Fruit fly (Drosophila melanogaster) whole organism, embryonic: ENCODE data around the gene lin-28.

Experiments
- Antp ChIP-seq: fragments of 200-800 bp; sonication (Bioruptor generic); optimal IDR thresholded peaks from 3 replicates; lab custom pipeline; 2016; ENCODE audit warnings: missing biosample characterization, missing genetic modification characterization
- Atf6 ChIP-seq: fragments of 200-800 bp; sonication (Bioruptor generic); IDR thresholded peaks from 2 replicates; pipeline ENCODE4 v1.3.6; 2022; ENCODE audit warnings: missing biosample characterization, missing genetic modification characterization
- CG11085 ChIP-seq: fragments of 200-800 bp; sonication (Bioruptor generic); IDR thresholded peaks from 2 replicates; pipeline ENCODE4 v1.3.6; 2022; ENCODE audit warnings: missing biosample characterization, missing genetic modification characterization
- CG11247 ChIP-seq: fragments of 200-800 bp; sonication (Bioruptor generic); IDR thresholded peaks from 2 replicates; pipeline ENCODE4 v1.3.6; 2022; ENCODE audit warnings: missing biosample characterization, missing genetic modification characterization
- CG11504 ChIP-seq: fragments of 200-800 bp; sonication (Bioruptor generic); optimal IDR thresholded peaks from 3 replicates; lab custom pipeline; 2019; ENCODE audit warnings: missing biosample characterization, mild to moderate bottlenecking, missing genetic modification characterization, moderate library complexity
- CG12219 ChIP-seq: fragments of 200-800 bp; sonication (Bioruptor generic); optimal IDR thresholded peaks from 3 replicates; lab custom pipeline; 2018; ENCODE audit warnings: missing biosample characterization, mild to moderate bottlenecking, missing genetic modification characterization
- CG13424 ChIP-seq: fragments of 200-800 bp; sonication (Bioruptor generic); optimal IDR thresholded peaks from 2 replicates; lab custom pipeline; 2019; ENCODE audit warnings: missing biosample characterization, mild to moderate bottlenecking, missing genetic modification characterization, moderate library complexity
- CG14014 ChIP-seq: fragments of 200-800 bp; sonication (Bioruptor generic); IDR thresholded peaks from 2 replicates; pipeline ENCODE4 v1.3.6; 2022; ENCODE audit warnings: missing biosample characterization, missing genetic modification characterization
- CG14667 ChIP-seq: fragments of 200-800 bp; sonication (Bioruptor generic); IDR thresholded peaks from 2 replicates; pipeline ENCODE4 v1.3.6; 2022; ENCODE audit warnings: missing biosample characterization, missing genetic modification characterization
- CG16815 ChIP-seq: fragments of 200-800 bp; sonication (Bioruptor generic); optimal IDR thresholded peaks from 3 replicates; lab custom pipeline; 2017; ENCODE audit warnings: missing biosample characterization, mild to moderate bottlenecking, missing genetic modification characterization
- CG18011 ChIP-seq: fragments of 200-800 bp; sonication (Bioruptor generic); optimal IDR thresholded peaks from 2 replicates; lab custom pipeline; 2017; ENCODE audit warnings: missing biosample characterization, missing genetic modification characterization, mild to moderate bottlenecking, moderate library complexity, missing genotype
- CG2120 ChIP-seq: fragments of 200-800 bp; sonication (Bioruptor generic); optimal IDR thresholded peaks from 3 replicates; lab custom pipeline; 2016; ENCODE audit warnings: missing biosample characterization, missing genetic modification characterization
- CG30020 ChIP-seq: fragments of 200-800 bp; optimal IDR thresholded peaks from 2 replicates; lab custom pipeline; 2019; ENCODE audit warnings: missing biosample characterization, mild to moderate bottlenecking, missing genetic modification characterization, moderate library complexity
- CG3065 ChIP-seq: fragments of 200-800 bp; sonication (Bioruptor generic); optimal IDR thresholded peaks from 2 replicates; lab custom pipeline; 2016; ENCODE audit warnings: missing biosample characterization, missing genetic modification characterization
- CG31224 ChIP-seq: fragments of 200-800 bp; sonication (Bioruptor generic); IDR thresholded peaks from 2 replicates; pipeline ENCODE4 v1.3.6; 2022; ENCODE audit warnings: missing biosample characterization, missing genetic modification characterization
- CG31365 ChIP-seq: fragments of 200-800 bp; sonication (Bioruptor generic); optimal IDR thresholded peaks from 2 replicates; lab custom pipeline; 2018; ENCODE audit warnings: missing biosample characterization, mild to moderate bottlenecking, missing genetic modification characterization
- CG3163 ChIP-seq: fragments of 200-800 bp; sonication (Bioruptor generic); optimal IDR thresholded peaks from 3 replicates; lab custom pipeline; 2016; ENCODE audit warnings: missing biosample characterization, missing genetic modification characterization
- CG4404 ChIP-seq: fragments of 200-800 bp; sonication (Bioruptor generic); IDR thresholded peaks from 2 replicates; pipeline ENCODE4 v1.3.6; 2022; ENCODE audit warnings: missing biosample characterization, missing genetic modification characterization
- CG4707 ChIP-seq: fragments of 200-800 bp; sonication (Bioruptor generic); optimal IDR thresholded peaks from 2 replicates; lab custom pipeline; 2018; ENCODE audit warnings: missing biosample characterization, mild to moderate bottlenecking, missing genetic modification characterization, moderate library complexity
- CG5245 ChIP-seq: fragments of 200-800 bp; sonication (Bioruptor generic); optimal IDR thresholded peaks from 3 replicates; lab custom pipeline; 2016; ENCODE audit warnings: missing biosample characterization, missing genetic modification characterization
- CG5953 ChIP-seq: fragments of 200-800 bp; sonication (Bioruptor generic); IDR thresholded peaks from 2 replicates; pipeline ENCODE4 v1.3.6; 2022; ENCODE audit warnings: missing biosample characterization, missing genetic modification characterization
- CG6765 ChIP-seq: fragments of 200-800 bp; sonication (Bioruptor generic); optimal IDR thresholded peaks from 3 replicates; lab custom pipeline; 2017; ENCODE audit warnings: missing biosample characterization, mild to moderate bottlenecking, missing genetic modification characterization
- CG8281 ChIP-seq: fragments of 200-800 bp; sonication (Bioruptor generic); optimal IDR thresholded peaks from 2 replicates; lab custom pipeline; 2018; ENCODE audit warnings: missing biosample characterization, mild to moderate bottlenecking, missing genetic modification characterization, moderate library complexity
- Doc3 ChIP-seq: fragments of 200-800 bp; sonication (Bioruptor generic); IDR thresholded peaks from 3 replicates; pipeline ENCODE4 v1.3.6; 2022; ENCODE audit warnings: missing biosample characterization, missing genetic modification characterization; ENCODE audit not compliant: partially characterized antibody
- Dp ChIP-seq: fragments of 200-800 bp; sonication (Bioruptor generic); optimal IDR thresholded peaks from 2 replicates; lab custom pipeline; 2018; ENCODE audit warnings: missing biosample characterization, mild to moderate bottlenecking, missing genetic modification characterization, moderate library complexity
- E2f1 ChIP-seq: fragments of 200-800 bp; sonication (Bioruptor generic); IDR thresholded peaks from 2 replicates; pipeline ENCODE4 v1.3.6; 2022; ENCODE audit warnings: missing biosample characterization, missing genetic modification characterization
- ERR ChIP-seq: fragments of 200-800 bp; sonication (Bioruptor generic); optimal IDR thresholded peaks from 2 replicates; lab custom pipeline; 2016; ENCODE audit warnings: missing biosample characterization, missing genetic modification characterization
- Gug ChIP-seq: fragments of 200-800 bp; sonication (Bioruptor generic); IDR thresholded peaks from 4 replicates; pipeline ENCODE4 v1.3.6; 2022; ENCODE audit warnings: missing biosample characterization, missing genetic modification characterization
- HHEX ChIP-seq: fragments of 200-800 bp; sonication (Bioruptor generic); optimal IDR thresholded peaks from 3 replicates; lab custom pipeline; 2017; ENCODE audit warnings: missing biosample characterization, mild to moderate bottlenecking, missing genetic modification characterization, missing genetic modification reagents
- Hey ChIP-seq: fragments of 200-800 bp; sonication (Bioruptor generic); optimal IDR thresholded peaks from 3 replicates; lab custom pipeline; 2018; ENCODE audit warnings: missing biosample characterization, mild to moderate bottlenecking, missing genetic modification characterization
- Hmx ChIP-seq: fragments of 200-800 bp; sonication (Bioruptor generic); optimal IDR thresholded peaks from 2 replicates; lab custom pipeline; 2016; ENCODE audit warnings: missing biosample characterization, missing genetic modification characterization
- Hr39 ChIP-seq: fragments of >200 bp; optimal IDR thresholded peaks from 2 replicates; lab custom pipeline; 2017
- Hsf ChIP-seq: fragments of 200-800 bp; sonication (Bioruptor generic); optimal IDR thresholded peaks from 3 replicates; lab custom pipeline; 2016; ENCODE audit warnings: missing biosample characterization, missing genetic modification characterization
- Lpt ChIP-seq: fragments of >200 bp; optimal IDR thresholded peaks from 2 replicates; lab custom pipeline; 2018; ENCODE audit warnings: missing biosample characterization, missing genetic modification characterization
- Mrtf ChIP-seq: fragments of 200-800 bp; sonication (Bioruptor generic); IDR thresholded peaks from 3 replicates; pipeline ENCODE4 v1.3.6; 2022; ENCODE audit warnings: missing biosample characterization, missing genetic modification characterization
- Trl ChIP-seq, 3 experiments: fragments of >200 bp in 2 of 3; fragments of 200-800 bp in 1 of 3; sonication (Bioruptor generic) in 1 of 3; optimal IDR thresholded peaks; 2 replicates in 1 of 3; 3 replicates in 2 of 3; lab custom pipeline; 2016 to 2017; ENCODE audit warnings: missing biosample characterization in 1 of 3, missing genetic modification characterization in 1 of 3
- bigmax ChIP-seq: fragments of 200-800 bp; sonication (Bioruptor generic); optimal IDR thresholded peaks from 2 replicates; lab custom pipeline; 2018; ENCODE audit warnings: missing biosample characterization, mild to moderate bottlenecking, missing genetic modification characterization
- chn ChIP-seq: fragments of 200-800 bp; sonication (Bioruptor generic); optimal IDR thresholded peaks from 2 replicates; lab custom pipeline; 2016; ENCODE audit warnings: missing biosample characterization, missing genetic modification characterization
- corto ChIP-seq: fragments of 200-800 bp; sonication (Bioruptor generic); optimal IDR thresholded peaks from 2 replicates; lab custom pipeline; 2016; ENCODE audit warnings: missing biosample characterization, mild to moderate bottlenecking, missing genetic modification characterization, moderate library complexity
- croc ChIP-seq: fragments of 200-800 bp; sonication (Bioruptor generic); conservative IDR thresholded peaks from 3 replicates; pipeline ENCODE4 v1.3.6; 2022; ENCODE audit warnings: missing biosample characterization, missing genetic modification characterization
- disco-r ChIP-seq: fragments of 200-800 bp; sonication (Bioruptor generic); optimal IDR thresholded peaks from 2 replicates; lab custom pipeline; 2016; ENCODE audit warnings: missing biosample characterization, missing genetic modification characterization
- ind ChIP-seq: fragments of 200-800 bp; sonication (Bioruptor generic); optimal IDR thresholded peaks from 3 replicates; lab custom pipeline; 2016; ENCODE audit warnings: missing biosample characterization, missing genetic modification characterization
- insv ChIP-seq, 2 experiments: fragments of 200-800 bp; sonication (Bioruptor generic); optimal IDR thresholded peaks; 3 replicates each; lab custom pipeline; 2016 to 2018; ENCODE audit warnings: missing biosample characterization in 2 of 2, missing genetic modification characterization in 2 of 2
- luna ChIP-seq: fragments of 200-800 bp; sonication (Bioruptor generic); optimal IDR thresholded peaks from 2 replicates; lab custom pipeline; 2016; ENCODE audit warnings: missing biosample characterization, missing genetic modification characterization
- nau ChIP-seq: fragments of 200-800 bp; sonication (Bioruptor generic); optimal IDR thresholded peaks from 3 replicates; lab custom pipeline; 2017; ENCODE audit warnings: missing biosample characterization, mild to moderate bottlenecking, missing genetic modification characterization, missing genetic modification reagents
- phol ChIP-seq: fragments of 200-800 bp; sonication (Bioruptor generic); optimal IDR thresholded peaks from 3 replicates; lab custom pipeline; 2018; ENCODE audit warnings: missing biosample characterization, mild to moderate bottlenecking, missing genetic modification characterization, moderate library complexity
- ranshi ChIP-seq: fragments of 200-800 bp; sonication (Bioruptor generic); IDR thresholded peaks from 2 replicates; pipeline ENCODE4 v1.3.6; 2022; ENCODE audit warnings: missing biosample characterization, missing genetic modification characterization
- salm ChIP-seq: fragments of 200-800 bp; sonication (Bioruptor generic); optimal IDR thresholded peaks from 2 replicates; lab custom pipeline; 2018; ENCODE audit warnings: missing biosample characterization, mild to moderate bottlenecking, missing genetic modification characterization
- ssp ChIP-seq: fragments of 200-800 bp; sonication (Bioruptor generic); IDR thresholded peaks from 2 replicates; pipeline ENCODE4 v1.3.6; 2022; ENCODE audit warnings: missing biosample characterization, missing genetic modification characterization
- tin ChIP-seq: fragments of 200-800 bp; sonication (Bioruptor generic); optimal IDR thresholded peaks from 3 replicates; lab custom pipeline; 2016; ENCODE audit warnings: missing biosample characterization, missing genetic modification characterization
- tll ChIP-seq, 2 experiments: fragments of 200-800 bp in 1 of 2; fragments of >200 bp in 1 of 2; sonication (Bioruptor generic) in 1 of 2; optimal IDR thresholded peaks; 2 replicates each; lab custom pipeline; 2017 to 2019; ENCODE audit warnings: missing biosample characterization in 2 of 2, missing genetic modification characterization in 2 of 2, mild to moderate bottlenecking in 1 of 2, moderate library complexity in 1 of 2
- vnd ChIP-seq: fragments of 200-800 bp; sonication (Bioruptor generic); IDR thresholded peaks from 3 replicates; pipeline ENCODE4 v1.3.6; 2022; ENCODE audit warnings: missing biosample characterization, missing genetic modification characterization; ENCODE audit not compliant: partially characterized antibody

lin-28 gene

DNA sequence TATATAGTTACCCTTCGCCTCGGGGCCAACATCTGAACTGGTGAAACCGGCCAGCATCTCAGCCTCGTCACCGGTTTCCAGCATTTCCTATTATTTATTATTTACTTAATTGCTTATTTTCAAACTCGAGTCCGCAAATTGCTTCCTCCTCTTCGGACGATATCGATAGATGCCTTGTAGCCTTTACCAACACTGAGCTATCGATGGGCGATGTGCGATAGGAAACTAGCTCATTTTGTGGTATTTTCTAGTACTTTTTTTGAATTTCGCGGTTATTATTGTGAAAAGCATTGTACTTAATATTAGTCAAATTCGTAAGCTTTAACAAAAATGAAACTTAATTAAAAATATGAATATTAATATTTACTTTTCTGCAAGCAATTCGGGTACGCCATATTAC lies 7.6 kb downstream of the lin-28 start, which contains the start of gene Sse (continued):
- no peak for TF ChIP-seq CG31224
- no peak for TF ChIP-seq CG12219 (GFP tag; lab: Kevin White, UChicago)
- TF ChIP-seq tll (GFP tag; optimal IDR thresholded peaks at IDR 0.05; lab: Kevin White, UChicago), result no peak
- no peak for TF ChIP-seq CG8281 (tag; lab: Kevin White, UChicago)
- no peak for TF ChIP-seq Hey (tag; lab: Kevin White, UChicago)
- TF ChIP-seq CG4404 (GFP tag; lab: Robert Waterston, UW), result no peak
- TF ChIP-seq insv (GFP tag; optimal IDR thresholded peaks at IDR 0.05; lab: Kevin White, UChicago), result no peak
- no peak for TF ChIP-seq chn (GFP tag; lab: Kevin White, UChicago)
- no peak for TF ChIP-seq E2f1 (GFP tag; lab: Robert Waterston, UW)
- TF ChIP-seq CG3163 (GFP tag; lab: Kevin White, UChicago), result no peak
- no peak for TF ChIP-seq Trl (optimal IDR thresholded peaks at IDR 0.05; lab: Kevin White, UChicago)
- TF ChIP-seq Trl (GFP tag; optimal IDR thresholded peaks at IDR 0.05; lab: Kevin White, UChicago), result no peak
- TF ChIP-seq CG11504 (tag; lab: Kevin White, UChicago), result peak; percentile 2
- TF ChIP-seq Doc3 (GFP tag; lab: Robert Waterston, UW), result peak; percentile 81
- TF ChIP-seq CG2120, result no peak
- peak; percentile 42 for TF ChIP-seq phol (tag; lab: Kevin White, UChicago)
- no peak for TF ChIP-seq nau
- TF ChIP-seq Hr39, result no peak
- no peak for TF ChIP-seq Lpt (GFP tag; lab: Kevin White, UChicago)
- no peak for TF ChIP-seq ranshi (GFP tag; lab: Robert Waterston, UW)
- TF ChIP-seq CG4707 (GFP tag; lab: Kevin White, UChicago), result no peak
- TF ChIP-seq CG5245, result no peak
- TF ChIP-seq CG30020, result no peak
- no peak for TF ChIP-seq corto (GFP tag; lab: Kevin White, UChicago)
- peak; percentile 10 for TF ChIP-seq tin
- TF ChIP-seq HHEX (GFP tag; lab: Kevin White, UChicago), result no peak
- TF ChIP-seq Hsf (GFP tag; lab: Kevin White, UChicago), result no peak
- TF ChIP-seq ssp, result no peak
- no peak for TF ChIP-seq ERR (GFP tag; lab: Kevin White, UChicago)
- no peak for TF ChIP-seq luna (GFP tag; lab: Kevin White, UChicago)
- TF ChIP-seq Antp (GFP tag; lab: Kevin White, UChicago), result no peak
- no peak for TF ChIP-seq CG3065 (GFP tag; lab: Kevin White, UChicago)
- no peak for TF ChIP-seq CG13424 (tag; lab: Kevin White, UChicago)
- no peak for TF ChIP-seq CG14014 (GFP tag; lab: Robert Waterston, UW)
- no peak for TF ChIP-seq CG6765 (GFP tag; lab: Kevin White, UChicago)
- TF ChIP-seq CG11085 (GFP tag; lab: Robert Waterston, UW), result no peak
- no peak for TF ChIP-seq Mrtf (GFP tag; lab: Robert Waterston, UW)
- TF ChIP-seq croc (GFP tag; lab: Robert Waterston, UW), result no peak
- TF ChIP-seq bigmax (GFP tag; lab: Kevin White, UChicago), result no peak
- TF ChIP-seq CG11247 (GFP tag; lab: Robert Waterston, UW), result no peak
- TF ChIP-seq salm, result no peak
- TF ChIP-seq CG31365, result no peak
- no peak for TF ChIP-seq Atf6 (GFP tag; lab: Robert Waterston, UW)
- no peak for TF ChIP-seq ind (GFP tag; lab: Kevin White, UChicago)
- TF ChIP-seq vnd (GFP tag; lab: Robert Waterston, UW), result peak; percentile 81
- no peak for TF ChIP-seq CG16815 (GFP tag; lab: Kevin White, UChicago)
- TF ChIP-seq disco-r (GFP tag; lab: Kevin White, UChicago), result no peak
- TF ChIP-seq Gug (GFP tag; lab: Robert Waterston, UW), result no peak
- TF ChIP-seq Hmx (GFP tag; lab: Kevin White, UChicago), result no peak
- TF ChIP-seq CG18011, result no peak
- TF ChIP-seq CG5953 (GFP tag; lab: Robert Waterston, UW), result no peak
- peak; percentile 93 for TF ChIP-seq Dp (GFP tag; lab: Kevin White, UChicago)
- TF ChIP-seq CG14667, result no peak
